Worm (Caenorhabditis elegans) whole organism, late embryonic: ENCODE data around the gene C23H4.8.

Experiments
- ama-1 ChIP-seq: fragments of 150-350 bp; optimal IDR thresholded peaks from 2 replicates; lab custom pipeline; 2014
- ceh-2 ChIP-seq: sonication (generic microtip); optimal IDR thresholded peaks from 2 replicates; lab custom pipeline; 2016; ENCODE audit warnings: missing genotype, missing genetic modification characterization, missing compliant biosample characterization
- eyg-1 ChIP-seq: sonication (generic microtip); optimal IDR thresholded peaks from 2 replicates; lab custom pipeline; 2016; ENCODE audit warnings: missing genotype, missing genetic modification characterization, missing compliant biosample characterization
- fkh-10 ChIP-seq: fragments of 150-350 bp; optimal IDR thresholded peaks from 2 replicates; lab custom pipeline; 2014; ENCODE audit warnings: missing biosample characterization, missing genetic modification reagents, missing genetic modification characterization
- madf-2 ChIP-seq: sonication (generic microtip); optimal IDR thresholded peaks from 2 replicates; lab custom pipeline; 2017; ENCODE audit warnings: missing genetic modification characterization, missing compliant biosample characterization
- nhr-11 ChIP-seq: fragments of 150-350 bp; optimal IDR thresholded peaks from 2 replicates; lab custom pipeline; 2014; ENCODE audit warnings: missing biosample characterization, missing genetic modification characterization
- odd-2 ChIP-seq: sonication (generic microtip); optimal IDR thresholded peaks from 2 replicates; lab custom pipeline; 2017; ENCODE audit warnings: antibody characterized with exemption, mild to moderate bottlenecking, missing genetic modification characterization, missing compliant biosample characterization
- pha-4 ChIP-seq: fragments of 150-350 bp; optimal IDR thresholded peaks from 2 replicates; lab custom pipeline; 2018; ENCODE audit warnings: missing biosample characterization, missing genetic modification reagents, missing genetic modification characterization
- syd-9 ChIP-seq: sonication (generic microtip); optimal IDR thresholded peaks from 2 replicates; lab custom pipeline; 2016; ENCODE audit warnings: mild to moderate bottlenecking, missing genetic modification characterization, moderate library complexity, missing compliant biosample characterization
- ztf-16 ChIP-seq: sonication (generic microtip); optimal IDR thresholded peaks from 2 replicates; lab custom pipeline; 2017; ENCODE audit warnings: missing genetic modification characterization, missing compliant biosample characterization

ce11 chrX:12176394-12176793, 40.6 kb upstream of the C23H4.8 start:
- no peak for TF ChIP-seq pha-4 (tag; lab: Kevin White, UChicago)
- TF ChIP-seq odd-2 (tag; lab: Kevin White, UChicago), result no peak
- TF ChIP-seq madf-2 (tag; lab: Kevin White, UChicago), result no peak
- no peak for TF ChIP-seq nhr-11 (tag; lab: Kevin White, UChicago)
- TF ChIP-seq ama-1, result no peak
- TF ChIP-seq fkh-10, result no peak
- TF ChIP-seq eyg-1 (tag; lab: Kevin White, UChicago), result no peak
- no peak for TF ChIP-seq ztf-16 (tag; lab: Kevin White, UChicago)
- no peak for TF ChIP-seq ceh-2 (tag; lab: Kevin White, UChicago)
- no peak for TF ChIP-seq syd-9 (tag; lab: Kevin White, UChicago)
